Fruit fly (Drosophila melanogaster): ENCODE measurements around the gene vsg.

DNA sequence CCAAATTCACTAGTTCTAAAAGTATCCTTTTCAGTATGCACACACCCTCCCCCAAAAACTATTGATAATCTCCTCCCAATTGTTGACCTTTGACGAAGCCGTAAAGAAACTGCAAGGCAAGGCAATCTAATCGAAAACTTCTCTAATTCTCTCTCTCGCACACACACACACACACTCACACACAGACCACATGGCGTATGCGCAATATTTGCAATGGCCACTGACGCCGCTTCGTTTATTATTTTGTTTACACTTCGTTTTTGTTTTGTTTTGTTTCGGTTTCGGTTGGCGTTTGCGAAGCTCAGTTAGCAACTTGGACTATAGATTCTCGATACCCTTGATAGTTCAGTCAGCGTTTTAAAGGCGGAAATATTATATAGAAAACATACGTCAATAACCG, 24.3 kb upstream of the vsg start:
- TF ChIP-seq woc (GFP tag; optimal IDR thresholded peaks at IDR 0.05) (no peak), fru (GFP tag; optimal IDR thresholded peaks at IDR 0.05) (no peak), br (GFP tag; optimal IDR thresholded peaks at IDR 0.05) (no peak), Dfd (GFP tag; optimal IDR thresholded peaks at IDR 0.05) (peak; percentile 10), usp (GFP tag; optimal IDR thresholded peaks at IDR 0.05) (no peak), N (GFP tag; optimal IDR thresholded peaks at IDR 0.05) (no peak), pan (optimal IDR thresholded peaks at IDR 0.05) (no peak), h (GFP tag; optimal IDR thresholded peaks at IDR 0.05) (no peak), dsf (GFP tag; optimal IDR thresholded peaks at IDR 0.05; ENCODE audit: borderline replicate concordance) (no peak)

Data from whole organism, wandering third instar larva.